Fruit fly (Drosophila melanogaster): ENCODE measurements around the gene Lar.

The Lar gene

DNA sequence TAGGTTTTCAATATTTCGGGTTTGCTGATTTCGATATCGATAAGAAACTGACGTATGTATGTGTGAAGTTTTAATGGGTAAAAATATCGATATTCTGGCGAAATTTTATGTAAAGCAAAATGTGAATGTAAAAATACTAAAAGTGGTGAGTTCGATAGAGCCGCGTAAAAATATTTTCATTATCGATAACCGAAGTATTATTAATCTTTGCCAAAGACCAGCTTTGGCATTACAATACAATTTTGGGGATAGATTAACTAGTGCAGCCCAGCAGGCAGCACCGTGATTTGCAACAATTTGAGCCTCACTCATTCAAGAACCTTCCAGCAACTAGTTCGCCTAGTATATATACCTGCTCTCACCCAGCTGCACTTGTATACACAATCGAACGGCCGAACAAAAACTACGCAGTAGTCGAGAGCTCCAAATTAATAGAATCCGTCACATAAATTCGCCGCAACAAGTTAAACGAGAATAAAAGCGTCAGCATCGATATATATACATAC is 44.1 kb upstream of the Lar start (continued):
- TF ChIP-seq HmgZ (tag; optimal IDR thresholded peaks at IDR 0.05), result peak; percentile 71
- TF ChIP-seq Hand (GFP tag; optimal IDR thresholded peaks at IDR 0.05), result no peak
- peak; percentile 66 for TF ChIP-seq Dp (GFP tag; optimal IDR thresholded peaks at IDR 0.05)
- no peak for TF ChIP-seq esg (GFP tag; conservative IDR thresholded peaks at IDR 0.05)
- no peak for TF ChIP-seq az2 (GFP tag; optimal IDR thresholded peaks at IDR 0.05)
- TF ChIP-seq NFAT (GFP tag; IDR thresholded peaks at IDR 0.05), result no peak
- TF ChIP-seq NC2β (GFP tag; optimal IDR thresholded peaks at IDR 0.05), result no peak
- peak; percentile 89 for TF ChIP-seq CG16813 (GFP tag; IDR thresholded peaks at IDR 0.05; ENCODE audit: partially characterized antibody)
- no peak for TF ChIP-seq tx (GFP tag; optimal IDR thresholded peaks at IDR 0.05)
- peak; percentile 19 for TF ChIP-seq CG33213 (GFP tag; optimal IDR thresholded peaks at IDR 0.05)
- no peak for TF ChIP-seq Mes4 (GFP tag; optimal IDR thresholded peaks at IDR 0.05)
- TF ChIP-seq rib (GFP tag; IDR thresholded peaks at IDR 0.05), result no peak
- peak; percentile 90 for TF ChIP-seq CG7963 (GFP tag; IDR thresholded peaks at IDR 0.05; ENCODE audit: partially characterized antibody)
- TF ChIP-seq Dad (GFP tag; optimal IDR thresholded peaks at IDR 0.05), result no peak
- TF ChIP-seq eyg (GFP tag; optimal IDR thresholded peaks at IDR 0.05), result no peak
- no peak for TF ChIP-seq MTF-1 (GFP tag; optimal IDR thresholded peaks at IDR 0.05; ENCODE audit: borderline replicate concordance)
- no peak for TF ChIP-seq CG8290 (GFP tag; optimal IDR thresholded peaks at IDR 0.05)
- TF ChIP-seq CG8290 (tag; optimal IDR thresholded peaks at IDR 0.05), result peak in 1 of 2 experiments; percentile 48
- peak; percentile 91 for TF ChIP-seq CG14860 (GFP tag; IDR thresholded peaks at IDR 0.05; ENCODE audit: partially characterized antibody)
- no peak for TF ChIP-seq CG6765 (GFP tag; optimal IDR thresholded peaks at IDR 0.05)
- TF ChIP-seq CG2202 (tag; optimal IDR thresholded peaks at IDR 0.05), result no peak
- TF ChIP-seq wdn (GFP tag; IDR thresholded peaks at IDR 0.05), result no peak
- TF ChIP-seq Sry-β (GFP tag; optimal IDR thresholded peaks at IDR 0.05), result no peak
- no peak for TF ChIP-seq Awh (GFP tag; IDR thresholded peaks at IDR 0.05)
- TF ChIP-seq Dek (tag; optimal IDR thresholded peaks at IDR 0.05), result no peak
- no peak for TF ChIP-seq tll (GFP tag; optimal IDR thresholded peaks at IDR 0.05)
- no peak for TF ChIP-seq pfk (GFP tag; optimal IDR thresholded peaks at IDR 0.05)
- TF ChIP-seq kay (GFP tag; optimal IDR thresholded peaks at IDR 0.05), result no peak
- no peak for TF ChIP-seq CG12219 (GFP tag; optimal IDR thresholded peaks at IDR 0.05)
- peak; percentile 96 for TF ChIP-seq stwl (tag; optimal IDR thresholded peaks at IDR 0.05)
- peak; percentile 82; the same call in 1 of the 3 replicates for TF ChIP-seq hb (GFP tag; IDR thresholded peaks at IDR 0.05; ENCODE audit: partially characterized antibody)
- no peak for TF ChIP-seq run (tag; optimal IDR thresholded peaks at IDR 0.05)
- peak; percentile 73 for TF ChIP-seq inv (GFP tag; IDR thresholded peaks at IDR 0.05; ENCODE audit: partially characterized antibody)
- TF ChIP-seq CG10274 (GFP tag; optimal IDR thresholded peaks at IDR 0.05), result no peak
- TF ChIP-seq CG8089 (GFP tag; optimal IDR thresholded peaks at IDR 0.05), result no peak
- TF ChIP-seq CG17612 (GFP tag; IDR thresholded peaks at IDR 0.05), result no peak
- TF ChIP-seq hkb (optimal IDR thresholded peaks at IDR 0.05), result no peak
- no peak for TF ChIP-seq hkb (GFP tag; IDR thresholded peaks at IDR 0.05)
- no peak for TF ChIP-seq CG2199 (GFP tag; IDR thresholded peaks at IDR 0.05)
- no peak for TF ChIP-seq gcm (GFP tag; optimal IDR thresholded peaks at IDR 0.05)
- peak; percentile 94 for TF ChIP-seq ato (GFP tag; IDR thresholded peaks at IDR 0.05; ENCODE audit: partially characterized antibody)
- TF ChIP-seq hbn (GFP tag; IDR thresholded peaks at IDR 0.05; ENCODE audit: partially characterized antibody), result peak; percentile 84
- no peak for TF ChIP-seq CG15011 (GFP tag; optimal IDR thresholded peaks at IDR 0.05)
- no peak for TF ChIP-seq CG10321 (GFP tag; IDR thresholded peaks at IDR 0.05)
- no peak for TF ChIP-seq Antp (GFP tag; optimal IDR thresholded peaks at IDR 0.05)
- no peak for TF ChIP-seq CG16815 (GFP tag; optimal IDR thresholded peaks at IDR 0.05)
- TF ChIP-seq phol (tag; optimal IDR thresholded peaks at IDR 0.05), result peak; percentile 27
- TF ChIP-seq CG17912 (GFP tag; optimal IDR thresholded peaks at IDR 0.05), result no peak
- TF ChIP-seq Ets65A (GFP tag), result no peak

All from whole organism, embryonic.